Worm (Caenorhabditis elegans) whole organism, young adult: ENCODE measurements around the gene tlk-1.

Source experiments
- B0261.1 ChIP-seq: sonication (generic microtip); optimal IDR thresholded peaks from 2 replicates; lab custom pipeline; 2016; ENCODE audit warnings: mild to moderate bottlenecking, missing genetic modification characterization, moderate library complexity, missing compliant biosample characterization
- B0336.3 ChIP-seq: fragments of 200-800 bp; sonication (Bioruptor generic); IDR thresholded peaks from 2 replicates; pipeline ENCODE4 v1.3.6; 2022; ENCODE audit warnings: missing genetic modification characterization, missing compliant biosample characterization
- F33H1.4 ChIP-seq: fragments of 200-800 bp; sonication (Bioruptor generic); IDR thresholded peaks from 2 replicates; pipeline ENCODE4 v1.3.6; 2022; ENCODE audit warnings: missing genetic modification reagents, missing genetic modification characterization, missing compliant biosample characterization
- F39B2.1 ChIP-seq: fragments of 200-800 bp; sonication (Bioruptor generic); IDR thresholded peaks from 2 replicates; pipeline ENCODE4 v1.3.6; 2022; ENCODE audit warnings: missing genetic modification reagents, missing genetic modification characterization, missing compliant biosample characterization
- K11D2.4 ChIP-seq: fragments of 200-800 bp; sonication (Bioruptor generic); IDR thresholded peaks from 2 replicates; pipeline ENCODE4 v1.3.6; 2022; ENCODE audit warnings: missing genetic modification reagents, missing genetic modification characterization, missing compliant biosample characterization
- K12H6.12 ChIP-seq: fragments of 200-800 bp; sonication (Bioruptor generic); optimal IDR thresholded peaks from 2 replicates; lab custom pipeline; 2018; ENCODE audit warnings: mild to moderate bottlenecking, missing genetic modification characterization, missing compliant biosample characterization
- Y53G8AR.9 ChIP-seq: fragments of 200-800 bp; sonication (Bioruptor generic); conservative IDR thresholded peaks from 2 replicates; pipeline ENCODE4 v1.3.6; 2022; ENCODE audit warnings: missing genetic modification reagents, missing genetic modification characterization, missing compliant biosample characterization
- Y95B8A.8 ChIP-seq: fragments of 200-800 bp; sonication (Bioruptor generic); IDR thresholded peaks from 2 replicates; pipeline ENCODE4 v1.3.6; 2022; ENCODE audit warnings: missing genetic modification reagents, missing genetic modification characterization, missing compliant biosample characterization
- ZK185.1 ChIP-seq: sonication (generic microtip); optimal IDR thresholded peaks from 2 replicates; lab custom pipeline; 2016; ENCODE audit warnings: mild to moderate bottlenecking, missing genetic modification characterization, missing compliant biosample characterization; ENCODE audit not compliant: poor library complexity, severe bottlenecking
- cebp-1 ChIP-seq, 2 experiments: fragments of 200-800 bp in 1 of 2; sonication (Bioruptor generic) in 1 of 2; sonication (generic microtip) in 1 of 2; IDR thresholded peaks in 1 of 2; optimal IDR thresholded peaks in 1 of 2; 2 replicates each; pipeline versions ENCODE4 v1.3.6 to Lab custom; 2017 to 2022; ENCODE audit warnings: missing compliant biosample characterization in 2 of 2, missing genetic modification characterization in 2 of 2, mild to moderate bottlenecking in 1 of 2, missing genetic modification reagents in 1 of 2, moderate library complexity in 1 of 2
- ceh-27 ChIP-seq: fragments of 200-800 bp; sonication (Bioruptor generic); optimal IDR thresholded peaks from 2 replicates; lab custom pipeline; 2018; ENCODE audit warnings: mild to moderate bottlenecking, missing genetic modification characterization, moderate library complexity, missing compliant biosample characterization
- efl-1 ChIP-seq: fragments of 150-350 bp; optimal IDR thresholded peaks from 2 replicates; lab custom pipeline; 2014; ENCODE audit warnings: missing biosample characterization, missing genetic modification reagents, missing genetic modification characterization
- egl-44 ChIP-seq: fragments of 200-800 bp; sonication (Bioruptor generic); IDR thresholded peaks from 2 replicates; pipeline ENCODE4 v1.3.6; 2022; ENCODE audit warnings: missing genetic modification reagents, missing genetic modification characterization, missing compliant biosample characterization
- hlh-26 ChIP-seq: fragments of 200-800 bp; sonication (Bioruptor generic); conservative IDR thresholded peaks from 2 replicates; pipeline ENCODE4 v1.3.6; 2022; ENCODE audit warnings: missing genetic modification reagents, missing genetic modification characterization, missing compliant biosample characterization
- hrde-1 ChIP-seq: sonication (generic microtip); optimal IDR thresholded peaks from 2 replicates; lab custom pipeline; 2016; ENCODE audit warnings: missing genetic modification characterization, mild to moderate bottlenecking, missing compliant biosample characterization, moderate library complexity, missing genotype, missing genetic modification reagents, borderline replicate concordance
- lin-40 ChIP-seq: sonication (generic microtip); optimal IDR thresholded peaks from 2 replicates; lab custom pipeline; 2016; ENCODE audit warnings: missing genetic modification characterization, mild to moderate bottlenecking, missing compliant biosample characterization, missing genotype, missing genetic modification reagents
- lin-54 ChIP-seq: fragments of 200-800 bp; sonication (Bioruptor generic); optimal IDR thresholded peaks from 2 replicates; lab custom pipeline; 2018; ENCODE audit warnings: mild to moderate bottlenecking, missing genetic modification characterization, missing compliant biosample characterization
- lir-1 ChIP-seq: fragments of 200-800 bp; sonication (Bioruptor generic); conservative IDR thresholded peaks from 2 replicates; pipeline ENCODE4 v1.3.6; 2022; ENCODE audit warnings: missing genetic modification reagents, missing genetic modification characterization, missing compliant biosample characterization
- nfya-1 ChIP-seq: sonication (generic microtip); optimal IDR thresholded peaks from 2 replicates; lab custom pipeline; 2017; ENCODE audit warnings: antibody characterized with exemption, missing compliant biosample characterization, missing genetic modification characterization, borderline replicate concordance; ENCODE audit not compliant: insufficient read depth
- nfya-2 ChIP-seq: fragments of 200-800 bp; sonication (Bioruptor generic); IDR thresholded peaks from 2 replicates; pipeline ENCODE4 v1.3.6; 2022; ENCODE audit warnings: missing genetic modification reagents, missing genetic modification characterization, missing compliant biosample characterization
- nhr-80 ChIP-seq: sonication (generic microtip); optimal IDR thresholded peaks from 2 replicates; lab custom pipeline; 2016; ENCODE audit warnings: missing genetic modification characterization, missing compliant biosample characterization
- rcor-1 ChIP-seq: fragments of 200-800 bp; sonication (Bioruptor generic); IDR thresholded peaks from 2 replicates; pipeline ENCODE4 v1.3.6; 2022; ENCODE audit warnings: missing genetic modification reagents, missing genetic modification characterization, missing compliant biosample characterization
- rec-8 ChIP-seq, 2 experiments: sonication (generic microtip); optimal IDR thresholded peaks; 2 replicates each; lab custom pipeline; 2016; ENCODE audit warnings: mild to moderate bottlenecking in 2 of 2, missing genetic modification characterization in 2 of 2, missing genetic modification reagents in 2 of 2, missing genotype in 2 of 2, missing biosample characterization in 1 of 2, missing compliant biosample characterization in 1 of 2, moderate library complexity in 1 of 2
- repo-1 ChIP-seq: sonication (generic microtip); optimal IDR thresholded peaks from 2 replicates; lab custom pipeline; 2017; ENCODE audit warnings: mild to moderate bottlenecking, missing genetic modification characterization, missing compliant biosample characterization
- sea-2 ChIP-seq: fragments of 200-800 bp; sonication (Bioruptor generic); IDR thresholded peaks from 2 replicates; pipeline ENCODE4 v1.3.6; 2022; ENCODE audit warnings: missing genetic modification characterization, missing compliant biosample characterization
- somi-1 ChIP-seq: fragments of 200-800 bp; sonication (Bioruptor generic); optimal IDR thresholded peaks from 2 replicates; lab custom pipeline; 2018; ENCODE audit warnings: mild to moderate bottlenecking, missing genetic modification characterization, missing compliant biosample characterization
- tbx-9 ChIP-seq: sonication (generic microtip); optimal IDR thresholded peaks from 2 replicates; lab custom pipeline; 2016; ENCODE audit warnings: borderline replicate concordance, missing genetic modification characterization, inconsistent platforms, missing compliant biosample characterization
- tlf-1 ChIP-seq: fragments of 200-800 bp; sonication (Bioruptor generic); optimal IDR thresholded peaks from 2 replicates; lab custom pipeline; 2018; ENCODE audit warnings: mild to moderate bottlenecking, missing genetic modification characterization, missing compliant biosample characterization
- zfh-2 ChIP-seq: fragments of 200-800 bp; sonication (Bioruptor generic); conservative IDR thresholded peaks from 2 replicates; pipeline ENCODE4 v1.3.6; 2022; ENCODE audit warnings: missing genetic modification reagents, missing genetic modification characterization, missing compliant biosample characterization
- ztf-25 ChIP-seq: fragments of 200-800 bp; sonication (Bioruptor generic); IDR thresholded peaks from 2 replicates; pipeline ENCODE4 v1.3.6; 2022; ENCODE audit warnings: missing genetic modification reagents, missing genetic modification characterization, missing compliant biosample characterization
- ztf-26 ChIP-seq: sonication (generic microtip); optimal IDR thresholded peaks from 2 replicates; lab custom pipeline; 2017; ENCODE audit warnings: missing genetic modification characterization, missing compliant biosample characterization

tlk-1 gene

DNA sequence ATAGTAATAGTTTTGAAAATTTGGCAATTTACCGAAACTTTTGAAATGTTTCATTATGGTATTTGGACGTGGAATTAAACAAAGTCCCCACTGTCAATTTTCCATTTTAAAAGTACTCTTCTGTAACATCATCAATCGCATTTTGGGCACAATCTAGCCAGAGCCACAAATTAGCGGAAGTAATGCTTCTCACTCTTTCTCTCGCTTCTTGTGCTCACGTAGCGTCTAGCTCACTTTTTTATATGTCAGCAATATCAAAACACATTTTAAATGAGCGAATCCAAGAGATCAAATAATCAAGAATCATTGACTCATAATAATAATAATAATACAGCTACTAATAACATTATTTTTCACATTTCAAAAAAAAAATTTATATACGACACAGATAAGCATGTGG, 35.7 kb upstream of the tlk-1 start:
- no peak for TF ChIP-seq Y95B8A.8 (GFP tag; lab: Robert Waterston, UW)
- TF ChIP-seq sea-2 (GFP tag; lab: Robert Waterston, UW) = no peak
- TF ChIP-seq F33H1.4 (GFP tag; lab: Robert Waterston, UW) = no peak
- no peak for TF ChIP-seq B0261.1 (tag; lab: Kevin White, UChicago)
- no peak for TF ChIP-seq B0336.3
- no peak for TF ChIP-seq hlh-26 (GFP tag; lab: Robert Waterston, UW)
- TF ChIP-seq rec-8 (tag; optimal IDR thresholded peaks at IDR 0.05; lab: Kevin White, UChicago) = no peak
- no peak for TF ChIP-seq Y53G8AR.9 (GFP tag; lab: Robert Waterston, UW)
- TF ChIP-seq rcor-1 (GFP tag; lab: Robert Waterston, UW) = no peak
- no peak for TF ChIP-seq tbx-9 (tag; lab: Kevin White, UChicago)
- TF ChIP-seq ztf-25 (GFP tag; lab: Robert Waterston, UW) = no peak
- no peak for TF ChIP-seq tlf-1
- TF ChIP-seq nfya-2 (GFP tag; lab: Robert Waterston, UW) = no peak
- TF ChIP-seq repo-1 (tag; lab: Kevin White, UChicago) = no peak
- TF ChIP-seq lin-54 (GFP tag; lab: Kevin White, UChicago) = no peak
- TF ChIP-seq F39B2.1 = no peak
- TF ChIP-seq hrde-1 (tag; lab: Kevin White, UChicago) = no peak

DNA sequence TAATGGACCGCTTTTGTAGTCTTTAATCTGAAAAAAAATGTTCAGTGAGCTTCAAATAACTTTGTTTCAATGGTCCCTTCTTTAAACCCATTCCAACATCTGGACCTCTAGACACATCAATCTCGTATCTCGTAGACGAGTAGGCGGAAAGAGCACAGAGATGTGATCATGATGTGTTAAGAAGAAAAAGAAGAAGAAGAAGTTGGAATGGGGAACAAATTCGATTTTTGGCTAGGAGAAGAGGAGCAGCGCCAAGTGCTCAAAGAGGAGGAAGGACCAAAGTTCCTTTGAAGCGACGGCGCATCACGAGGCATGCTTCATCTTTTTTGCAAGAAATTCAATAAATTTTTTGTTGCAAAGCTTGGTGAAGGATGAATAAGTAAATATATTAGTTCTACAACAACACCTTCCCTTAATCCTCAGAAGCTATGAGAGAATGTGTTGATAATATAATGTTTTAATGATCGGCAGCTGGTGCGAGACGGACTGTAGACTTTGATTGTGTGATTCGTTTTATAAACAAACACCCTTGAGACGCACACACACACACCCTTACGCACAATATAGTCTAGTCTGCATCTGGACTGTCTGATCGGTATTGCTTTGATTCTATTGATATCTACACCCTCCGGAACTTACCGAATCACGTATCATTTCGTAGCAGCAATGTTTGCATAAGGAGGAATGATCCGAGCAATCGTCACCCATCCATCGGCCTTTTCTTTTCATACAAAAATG, 35.0 kb upstream of the tlk-1 start:
- no peak for TF ChIP-seq nfya-1 (tag; lab: Kevin White, UChicago)
- 0 out of 2 replicates have a peak, but pooled peaks have one; percentile 14 for TF ChIP-seq Y53G8AR.9 (GFP tag; lab: Robert Waterston, UW)
- TF ChIP-seq, all 124 proteins: peak for 1

DNA sequence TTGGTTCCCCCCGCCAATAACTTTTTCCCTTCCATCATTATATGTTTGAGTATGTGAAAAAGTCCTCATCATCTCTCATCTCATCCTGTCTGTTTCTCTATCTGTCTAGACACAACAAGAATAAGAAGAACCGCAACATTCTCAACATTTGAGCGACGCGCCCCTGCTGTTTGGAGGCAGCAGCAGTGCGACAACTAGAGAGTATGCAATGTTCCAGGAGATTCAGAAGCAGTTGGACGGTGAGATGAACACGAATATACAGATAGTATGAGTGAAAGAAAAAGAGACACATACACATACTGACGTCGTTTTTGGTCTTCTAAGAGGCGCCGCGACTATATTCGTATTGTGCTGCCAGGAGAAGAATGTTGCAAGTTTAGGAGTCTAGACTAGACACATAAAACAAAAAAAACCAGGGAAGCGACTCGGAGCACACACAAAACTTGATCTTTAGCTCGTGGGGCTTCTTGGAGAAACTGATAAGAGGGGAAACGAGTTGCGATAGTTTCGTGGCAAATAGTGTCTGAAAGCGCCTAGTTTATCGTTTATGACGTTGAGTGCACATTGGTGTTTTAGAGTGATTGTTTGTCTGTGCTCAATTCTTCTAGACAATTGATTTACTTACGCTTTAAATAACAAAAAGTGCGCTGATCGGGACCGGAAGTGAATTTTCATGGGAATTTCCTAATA, 34.0 kb upstream of the tlk-1 start:
- TF ChIP-seq K12H6.12 (tag; lab: Kevin White, UChicago) (peak; percentile 49), ztf-26 (tag; lab: Kevin White, UChicago) (peak; percentile 42), egl-44 (GFP tag; lab: Robert Waterston, UW) (no peak), K11D2.4 (GFP tag; lab: Robert Waterston, UW) (0 out of 2 replicates have a peak, but pooled peaks have one; percentile 27), ZK185.1 (tag; lab: Kevin White, UChicago) (peak; percentile 26), efl-1 (no peak), lin-40 (tag; lab: Kevin White, UChicago) (peak; percentile 44), lir-1 (no peak), ceh-27 (GFP tag; lab: Kevin White, UChicago) (peak; percentile 69), cebp-1 (GFP tag; IDR thresholded peaks at IDR 0.05; lab: Robert Waterston, UW) (no peak), cebp-1 (tag; optimal IDR thresholded peaks at IDR 0.05; lab: Kevin White, UChicago) (peak; percentile 26), nhr-80 (tag; lab: Kevin White, UChicago) (peak; percentile 94), somi-1 (GFP tag; lab: Kevin White, UChicago) (peak; percentile 16), zfh-2 (GFP tag; lab: Robert Waterston, UW) (0 out of 2 replicates have a peak, but pooled peaks have one; percentile 14)
- TF ChIP-seq, all 124 proteins: peak for 10
